Worm (Caenorhabditis elegans) whole organism, L2 larva: ENCODE data around the gene atf-7.

Experiments
- lin-39 ChIP-seq: fragments of 150-350 bp; optimal IDR thresholded peaks from 2 replicates; lab custom pipeline; 2014; ENCODE audit warnings: missing biosample characterization, missing genetic modification reagents, missing genetic modification characterization
- mbf-1 ChIP-seq: sonication (generic microtip); optimal IDR thresholded peaks from 2 replicates; lab custom pipeline; 2017; ENCODE audit warnings: missing biosample characterization, missing genetic modification characterization
- nhr-237 ChIP-seq: fragments of 150-350 bp; optimal IDR thresholded peaks from 2 replicates; lab custom pipeline; 2014; ENCODE audit warnings: missing biosample characterization, missing genetic modification characterization
- sma-3 ChIP-seq: sonication (generic microtip); optimal IDR thresholded peaks from 2 replicates; lab custom pipeline; 2016; ENCODE audit warnings: missing genetic modification reagents, missing genetic modification characterization, missing compliant biosample characterization

DNA sequence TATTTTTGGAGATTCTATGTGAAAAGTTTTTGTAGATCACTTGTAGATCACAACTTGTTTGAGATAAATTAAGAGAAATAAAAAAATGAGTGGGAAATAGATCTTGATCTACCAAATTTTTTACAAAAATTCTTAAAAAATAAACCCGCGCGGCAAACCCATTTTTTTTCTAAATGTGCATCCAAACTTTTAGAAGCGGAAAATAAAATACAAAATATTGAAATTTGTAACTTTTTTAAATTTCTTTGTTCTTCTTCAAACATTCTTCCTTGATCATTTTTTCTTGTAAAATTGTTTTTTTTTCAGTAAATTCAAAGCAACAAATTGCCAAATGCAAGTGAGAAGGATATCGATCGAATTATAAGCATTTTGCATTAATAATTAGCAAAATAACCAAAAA lies 21.2 kb upstream of the atf-7 start, which contains the start of gene cdh-4:
- TF ChIP-seq mbf-1 (tag; lab: Kevin White, UChicago) (no peak), nhr-237 (no peak), lin-39 (tag; lab: Kevin White, UChicago) (no peak), sma-3 (no peak)
